Worm (Caenorhabditis elegans): ENCODE measurements around the gene ncx-5.

The ncx-5 gene

DNA sequence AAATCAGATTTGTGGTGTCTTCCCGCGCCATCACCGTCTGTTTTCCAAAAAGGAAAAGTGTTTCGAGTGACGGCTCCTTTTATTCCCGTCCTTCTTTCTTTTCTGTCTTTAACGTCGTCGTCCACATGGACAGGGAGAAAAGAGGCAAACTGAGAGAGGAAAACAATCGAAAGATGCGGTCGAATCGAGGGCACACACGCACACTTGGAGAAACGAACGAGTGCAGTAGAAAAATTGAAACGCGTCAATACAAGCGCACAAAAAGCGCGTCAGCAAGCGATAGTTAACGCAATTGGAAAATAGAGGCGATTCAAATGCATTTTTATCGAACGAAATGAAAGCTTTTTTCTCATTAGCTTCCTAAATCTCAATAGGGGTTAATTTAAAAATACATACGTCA, 46.9 kb upstream of the ncx-5 start (continued):
- TF ChIP-seq nhr-28 (tag; optimal IDR thresholded peaks at IDR 0.05) (peak; percentile 90), dmd-9 (GFP tag; IDR thresholded peaks at IDR 0.05) (0 out of 2 replicates have a peak, but pooled peaks have one; percentile 35), F37D6.2 (tag; optimal IDR thresholded peaks at IDR 0.05) (peak; percentile 85), lir-3 (tag; optimal IDR thresholded peaks at IDR 0.05) (no peak), F26F4.8 (GFP tag; conservative IDR thresholded peaks at IDR 0.05) (no peak), spr-3 (GFP tag; optimal IDR thresholded peaks at IDR 0.05) (peak; percentile 62), aly-2 (tag; optimal IDR thresholded peaks at IDR 0.05) (no peak), Y105C5A.15 (GFP tag; IDR thresholded peaks at IDR 0.05) (no peak), egl-43 (GFP tag; IDR thresholded peaks at IDR 0.05) (peak; percentile 66; the same call in 1 of the 2 replicates), ces-1 (GFP tag; optimal IDR thresholded peaks at IDR 0.05) (no peak), T20F7.1 (GFP tag; optimal IDR thresholded peaks at IDR 0.05) (peak; percentile 81), ZK546.5 (tag; optimal IDR thresholded peaks at IDR 0.05) (peak in 1 of 2 experiments; percentile 3), mxl-2 (GFP tag; conservative IDR thresholded peaks at IDR 0.05) (no peak), rbr-2 (tag; optimal IDR thresholded peaks at IDR 0.05) (peak; percentile 93)

DNA sequence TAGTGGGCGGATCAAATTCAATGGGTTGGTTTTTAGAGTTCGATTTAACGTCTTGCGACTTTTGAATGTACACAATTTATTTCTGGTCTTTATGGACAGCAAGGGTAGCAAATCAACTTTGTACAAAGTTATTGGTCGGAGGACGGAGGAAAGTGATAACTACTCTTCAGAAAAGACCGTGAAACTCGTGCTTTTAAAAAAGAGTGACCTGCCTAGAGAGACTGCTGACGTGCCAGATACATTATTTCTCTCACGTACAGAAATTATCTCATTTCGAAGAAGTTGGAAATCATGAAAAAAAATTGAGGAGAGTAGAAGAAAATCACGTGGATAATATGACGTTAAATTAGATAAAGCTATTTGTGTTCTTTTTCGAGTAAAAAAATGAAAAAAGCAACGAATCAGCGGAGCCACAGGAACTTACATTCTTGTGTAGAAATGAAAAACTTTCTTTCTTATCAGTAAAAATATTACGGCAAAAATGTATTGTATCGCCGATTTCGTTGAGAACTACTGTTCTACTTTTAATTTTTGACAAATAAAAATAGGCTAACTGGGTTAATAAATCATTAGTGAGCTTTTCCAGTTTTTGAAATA, 46.3 kb upstream of the ncx-5 start, which contains the start of gene ppm-1.A:
Gene ppm-1.A (minus strand): TSS at position 294 of the 597 bp plus-strand sequence.
- TF ChIP-seq lim-7 (GFP tag; IDR thresholded peaks at IDR 0.05) (no peak), egl-27 (tag; optimal IDR thresholded peaks at IDR 0.05) (no peak), nhr-28 (tag; optimal IDR thresholded peaks at IDR 0.05) (peak; percentile 64), zip-2 (tag; optimal IDR thresholded peaks at IDR 0.05) (no peak), Y105C5A.15 (GFP tag; IDR thresholded peaks at IDR 0.05) (no peak), skn-1 (tag; optimal IDR thresholded peaks at IDR 0.05) (no peak), duxl-1 (tag; optimal IDR thresholded peaks at IDR 0.05; ENCODE audit: poor library complexity) (no peak), snpc-1.2 (GFP tag; IDR thresholded peaks at IDR 0.05) (no peak), T20F7.1 (GFP tag; optimal IDR thresholded peaks at IDR 0.05) (no peak), nhr-41 (GFP tag; IDR thresholded peaks at IDR 0.05) (no peak), snpc-4 (tag; optimal IDR thresholded peaks at IDR 0.05) (no peak), dmd-6 (GFP tag; IDR thresholded peaks at IDR 0.05) (peak; percentile 46), ctbp-1 (GFP tag; IDR thresholded peaks at IDR 0.05) (no peak), tag-97 (GFP tag; IDR thresholded peaks at IDR 0.05) (no peak), lsy-2 (tag; optimal IDR thresholded peaks at IDR 0.05) (peak in 1 of 2 experiments; percentile 21), mep-1 (tag; optimal IDR thresholded peaks at IDR 0.05) (no peak), nhr-42 (GFP tag; IDR thresholded peaks at IDR 0.05) (no peak), nhr-111 (GFP tag; optimal IDR thresholded peaks at IDR 0.05) (no peak), lin-13 (GFP tag; optimal IDR thresholded peaks at IDR 0.05) (no peak), nhr-77 (tag; optimal IDR thresholded peaks at IDR 0.05) (peak; percentile 54), lin-38 (GFP tag; IDR thresholded peaks at IDR 0.05) (no peak), rbr-2 (tag; optimal IDR thresholded peaks at IDR 0.05) (no peak), pqm-1 (tag; optimal IDR thresholded peaks at IDR 0.05) (no peak), mxl-2 (GFP tag; conservative IDR thresholded peaks at IDR 0.05) (no peak), hlh-11 (tag; optimal IDR thresholded peaks at IDR 0.05) (peak; percentile 35), F44E2.7 (GFP tag; IDR thresholded peaks at IDR 0.05) (no peak), zfp-3 (GFP tag; conservative IDR thresholded peaks at IDR 0.05) (no peak), unc-62 (GFP tag; optimal IDR thresholded peaks at IDR 0.05 in 1 of 2) (peak in 1 of 2 experiments; percentile 93), unc-62 (tag; optimal IDR thresholded peaks at IDR 0.05) (no peak), ztf-7 (tag; optimal IDR thresholded peaks at IDR 0.05) (no peak), cey-2 (tag; optimal IDR thresholded peaks at IDR 0.05; ENCODE audit: borderline replicate concordance, insufficient read depth) (no peak), saeg-2 (GFP tag; IDR thresholded peaks at IDR 0.05) (no peak), unc-130 (GFP tag; optimal IDR thresholded peaks at IDR 0.05) (no peak), lin-39 (tag; optimal IDR thresholded peaks at IDR 0.05) (no peak), F10B5.3 (tag; optimal IDR thresholded peaks at IDR 0.05) (no peak), Y5F2A.4 (GFP tag; optimal IDR thresholded peaks at IDR 0.05) (no peak), nhr-10 (tag; optimal IDR thresholded peaks at IDR 0.05) (no peak), hif-1 (tag; optimal IDR thresholded peaks at IDR 0.05) (peak in 1 of 2 experiments; percentile 63), F26F4.8 (GFP tag; conservative IDR thresholded peaks at IDR 0.05) (no peak), spr-1 (tag; optimal IDR thresholded peaks at IDR 0.05) (no peak), ama-1 (optimal IDR thresholded peaks at IDR 0.05) (peak; percentile 18), set-16 (GFP tag; IDR thresholded peaks at IDR 0.05) (no peak)

Measured in whole organism, L4 larva.